Fruit fly (Drosophila melanogaster): ENCODE data around the gene Sr-CIV.

The Sr-CIV gene

dm6 chr2L:3552773-3553172 is 28.9 kb upstream of the Sr-CIV start:
- no peak for TF ChIP-seq CG8478 (optimal IDR thresholded peaks at IDR 0.05)
- no peak for TF ChIP-seq CTCF (optimal IDR thresholded peaks at IDR 0.05)

DNA sequence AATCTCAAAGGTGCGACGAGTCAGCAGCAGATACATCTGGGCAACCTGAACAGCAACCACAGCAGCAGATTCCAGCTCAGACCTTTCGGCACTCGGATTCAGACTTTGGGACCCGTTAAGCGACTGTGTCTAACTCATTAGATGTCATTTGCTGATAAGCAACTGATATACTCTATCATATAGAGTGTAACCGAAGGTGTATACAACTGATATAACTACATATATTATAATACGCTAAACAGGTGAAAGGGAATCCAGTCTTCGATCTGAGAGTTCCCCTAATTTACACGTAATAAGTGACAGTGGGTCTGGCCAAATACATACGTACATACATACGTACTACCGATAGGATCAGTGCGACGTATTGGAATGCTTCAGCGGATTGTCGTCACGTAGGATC is 26.7 kb upstream of the Sr-CIV start:
- no peak for TF ChIP-seq CTCF (optimal IDR thresholded peaks at IDR 0.05)
- TF ChIP-seq CG8478 (optimal IDR thresholded peaks at IDR 0.05), result no peak

- TF ChIP-seq CTCF (optimal IDR thresholded peaks at IDR 0.05) (no peak), CG8478 (optimal IDR thresholded peaks at IDR 0.05) (no peak)
Measured at dm6 chr2L:3549742-3550141, 25.9 kb upstream of the Sr-CIV start.

DNA sequence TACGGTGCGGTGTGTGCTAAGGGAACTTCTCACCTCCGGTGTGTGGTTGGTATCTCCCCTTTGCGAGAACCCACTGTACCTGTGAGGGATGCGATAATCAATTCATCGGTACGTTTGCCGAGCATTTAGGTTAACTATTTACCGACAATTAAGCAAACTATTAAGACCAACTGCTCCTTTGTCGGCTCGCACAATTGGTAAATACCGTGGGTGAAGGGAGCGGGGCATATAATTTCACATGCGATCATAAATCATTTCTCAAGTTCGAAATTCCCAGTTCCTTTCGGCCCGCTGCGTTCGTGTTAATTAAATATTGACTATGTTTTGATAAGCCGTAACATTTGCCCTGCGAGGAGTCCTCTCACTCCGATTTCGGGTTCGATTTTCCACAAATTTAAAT is 25.0 kb upstream of the Sr-CIV start:
- no peak for TF ChIP-seq CG8478 (optimal IDR thresholded peaks at IDR 0.05)
- no peak for TF ChIP-seq CTCF (optimal IDR thresholded peaks at IDR 0.05)

DNA sequence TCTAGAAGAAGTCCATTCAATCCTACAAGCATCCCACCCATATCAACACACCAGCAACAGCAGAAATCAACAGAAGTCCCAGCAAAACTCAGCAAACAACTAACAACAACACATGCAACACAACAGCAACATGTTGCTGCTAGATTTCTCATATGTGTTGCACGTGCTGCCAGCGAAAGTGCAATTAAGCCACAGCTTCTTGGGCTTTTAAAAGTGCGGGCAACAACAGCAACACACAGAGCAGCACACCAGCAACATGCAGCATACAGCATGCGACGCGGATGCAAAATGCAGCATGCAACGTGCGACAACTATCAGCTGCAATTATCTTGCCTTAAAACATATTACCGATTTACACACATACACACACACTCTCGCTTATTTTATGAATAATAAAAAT is 23.7 kb upstream of the Sr-CIV start:
- TF ChIP-seq CTCF (optimal IDR thresholded peaks at IDR 0.05), result no peak
- TF ChIP-seq CG8478 (optimal IDR thresholded peaks at IDR 0.05), result no peak

DNA sequence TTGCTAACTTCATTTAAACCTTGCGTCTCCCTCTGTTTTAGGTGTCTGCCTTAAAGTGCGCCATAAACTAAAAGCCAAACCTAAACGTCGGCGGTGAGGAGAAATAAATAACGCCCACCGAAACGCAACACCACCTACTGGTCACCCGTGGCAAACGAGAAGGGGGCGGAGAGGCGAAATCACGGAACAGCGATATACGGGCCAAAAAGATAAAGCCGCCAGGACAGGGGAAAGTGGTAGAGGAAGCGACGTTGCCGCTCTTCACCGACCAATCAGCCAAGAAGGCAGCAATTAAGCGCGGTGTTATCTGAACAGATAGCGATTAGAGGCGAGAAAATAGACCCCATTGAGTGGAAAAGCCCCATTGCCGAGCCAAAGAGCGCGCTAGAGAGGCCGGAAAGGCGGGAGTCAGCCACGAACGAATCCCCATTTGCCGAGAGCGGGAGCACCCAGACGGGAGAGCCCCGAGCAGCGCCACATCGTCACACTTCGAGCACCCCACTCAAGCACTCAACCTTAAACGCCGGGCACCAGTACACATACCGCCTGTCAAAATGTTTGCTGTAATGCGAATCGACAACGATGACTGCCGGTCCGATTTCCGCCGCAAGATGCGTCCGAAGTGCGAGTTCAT is 21.3 kb upstream of the Sr-CIV start:
- TF ChIP-seq CTCF (optimal IDR thresholded peaks at IDR 0.05), result no peak
- TF ChIP-seq CG8478 (optimal IDR thresholded peaks at IDR 0.05), result no peak

DNA sequence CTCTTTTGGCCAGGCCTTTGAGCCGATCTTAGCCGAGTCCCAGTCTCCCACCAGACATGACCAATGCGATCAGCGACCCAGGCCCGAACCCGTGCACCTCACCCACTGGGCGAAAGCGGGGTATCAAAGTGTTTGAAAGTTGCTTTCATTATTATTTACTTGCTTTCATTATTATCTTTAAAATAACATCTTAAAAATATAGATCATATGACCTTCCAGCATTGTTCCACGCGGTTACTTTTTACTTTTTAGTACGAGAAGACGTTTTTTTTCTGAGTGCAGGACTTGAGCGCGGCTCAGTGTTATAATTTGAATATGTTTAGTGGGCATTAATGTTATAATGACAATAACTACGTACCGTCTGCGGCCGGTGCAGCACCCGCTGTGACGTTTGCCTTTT is 19.2 kb upstream of the Sr-CIV start:
- TF ChIP-seq CG8478 (optimal IDR thresholded peaks at IDR 0.05) (no peak), CTCF (optimal IDR thresholded peaks at IDR 0.05) (no peak)

DNA sequence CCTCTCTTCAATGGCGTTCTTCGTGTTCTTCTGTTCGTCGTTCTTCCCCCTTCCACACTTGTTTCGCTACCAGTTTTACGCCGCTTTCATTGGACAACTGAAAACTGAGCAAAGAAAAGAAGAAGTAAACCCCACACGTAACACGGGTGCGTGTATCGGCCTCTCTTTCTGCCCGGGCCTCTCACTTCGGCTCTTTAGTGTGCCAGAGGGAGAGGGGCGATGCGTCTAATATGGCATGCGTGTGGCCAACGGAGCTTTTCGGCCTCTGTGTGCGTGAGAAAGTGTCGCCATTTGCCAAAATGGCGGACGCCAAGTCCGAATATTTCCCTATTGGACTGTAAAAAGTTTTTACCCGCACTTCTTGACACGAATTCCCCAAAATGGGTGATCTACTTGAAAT is 16.1 kb upstream of the Sr-CIV start:
- TF ChIP-seq CTCF (optimal IDR thresholded peaks at IDR 0.05) (peak in 1 of 2 experiments; percentile 9), CG8478 (optimal IDR thresholded peaks at IDR 0.05) (no peak)

- TF ChIP-seq CTCF (optimal IDR thresholded peaks at IDR 0.05) (peak; percentile 22 to 44), CG8478 (optimal IDR thresholded peaks at IDR 0.05) (no peak)
Measured at dm6 chr2L:3539412-3539743, 15.5 kb upstream of the Sr-CIV start.

dm6 chr2L:3538564-3539411 is 14.9 kb upstream of the Sr-CIV start, which contains the start of gene drm:
TSS of gene drm (plus strand) at chr2L:3539247.
- TF ChIP-seq CG8478 (optimal IDR thresholded peaks at IDR 0.05) (no peak), CTCF (optimal IDR thresholded peaks at IDR 0.05) (no peak)

- no peak for TF ChIP-seq CG8478 (optimal IDR thresholded peaks at IDR 0.05)
- TF ChIP-seq CTCF (optimal IDR thresholded peaks at IDR 0.05), result no peak
Measured at dm6 chr2L:3534227-3534842, 10.5 kb upstream of the Sr-CIV start.

dm6 chr2L:3532973-3533525 is 9.2 kb upstream of the Sr-CIV start:
- TF ChIP-seq CTCF (optimal IDR thresholded peaks at IDR 0.05), result no peak
- no peak for TF ChIP-seq CG8478 (optimal IDR thresholded peaks at IDR 0.05)

DNA sequence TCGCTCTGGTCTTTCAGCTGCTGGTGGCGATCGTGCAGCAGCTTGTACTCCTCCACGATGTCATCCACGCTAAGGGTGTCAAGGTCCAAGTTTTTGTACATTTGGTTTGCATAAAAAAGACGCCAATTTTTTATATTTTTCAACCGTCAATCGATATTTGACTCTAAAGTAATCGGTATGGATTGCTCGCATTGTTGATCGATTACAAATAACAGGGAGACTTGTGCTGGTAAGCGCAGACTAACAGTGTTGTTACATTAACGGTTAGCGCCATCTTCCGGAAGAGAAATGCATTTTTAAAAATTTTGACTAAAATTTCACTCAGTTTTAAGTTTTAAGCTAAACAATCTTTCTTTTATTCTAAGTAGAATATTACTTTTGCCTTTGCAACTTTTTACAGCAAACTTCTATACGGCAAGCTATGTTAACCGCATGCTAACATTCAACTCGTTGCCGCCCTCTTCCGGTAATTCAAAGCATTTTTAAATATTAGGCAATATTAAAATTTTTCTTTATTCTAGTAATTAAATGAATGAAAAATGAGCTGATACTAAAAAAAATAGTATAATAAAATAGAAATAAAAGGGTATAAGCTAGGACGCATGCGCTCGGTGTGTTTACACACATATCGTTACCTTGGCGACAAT is 6.5 kb upstream of the Sr-CIV start, which contains the start of the genes Spindly and IFT57:
TSS of gene Spindly (minus strand) at position 132 of the 647 bp plus-strand sequence.
TSS of gene IFT57 (plus strand) at position 604 of the 647 bp plus-strand sequence.
- TF ChIP-seq CTCF (optimal IDR thresholded peaks at IDR 0.05), result peak; percentile 84 to 88
- no peak for TF ChIP-seq CG8478 (optimal IDR thresholded peaks at IDR 0.05)

dm6 chr2L:3524729-3525181 is 899 bp upstream of the Sr-CIV start, which contains the start of gene CG8852:
TSS of gene CG8852 (plus strand) at chr2L:3525131.
- TF ChIP-seq CG8478 (optimal IDR thresholded peaks at IDR 0.05) (no peak), CTCF (optimal IDR thresholded peaks at IDR 0.05) (no peak)

DNA sequence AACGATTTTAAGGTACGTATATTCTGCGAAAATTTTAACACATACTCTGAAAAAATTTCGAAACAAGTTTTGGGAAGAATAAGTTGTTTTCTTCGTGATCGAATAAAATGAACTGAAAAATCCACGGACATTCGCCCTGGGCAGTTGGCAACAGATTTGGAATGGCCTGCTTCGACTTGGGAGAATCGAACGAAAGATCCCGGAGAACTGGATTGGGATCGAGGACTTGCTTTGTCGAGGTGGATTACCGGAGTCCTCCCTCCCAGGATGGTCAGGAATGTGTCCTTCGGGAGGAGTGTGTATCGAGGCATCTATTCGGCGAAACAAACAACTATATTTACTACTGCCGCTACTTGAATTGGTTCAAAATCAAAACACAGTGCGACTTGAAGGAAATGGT is 4.3 kb downstream of the Sr-CIV start, which contains the start of the genes CG3213 and CG8851:
TSS of gene CG3213 (minus strand) at position 101 of the 400 bp plus-strand sequence.
TSS of gene CG8851 (plus strand) at position 127 of the 400 bp plus-strand sequence.
- no peak for TF ChIP-seq CTCF (optimal IDR thresholded peaks at IDR 0.05)
- no peak for TF ChIP-seq CG8478 (optimal IDR thresholded peaks at IDR 0.05)
